Worm (Caenorhabditis elegans) whole organism, L1 larva: ENCODE results near the gene F25B5.3.

Experiments
- C04F5.9 ChIP-seq: sonication (generic microtip); optimal IDR thresholded peaks from 2 replicates; lab custom pipeline; 2016; ENCODE audit warnings: missing genetic modification characterization, missing compliant biosample characterization
- Y116A8C.19 ChIP-seq: sonication (generic microtip); optimal IDR thresholded peaks from 2 replicates; lab custom pipeline; 2016; ENCODE audit warnings: missing compliant biosample characterization, missing genetic modification characterization, borderline replicate concordance
- aha-1 ChIP-seq: fragments of 150-350 bp; optimal IDR thresholded peaks from 2 replicates; lab custom pipeline; 2014; ENCODE audit warnings: missing biosample characterization, missing genetic modification characterization
- alr-1 ChIP-seq: fragments of 200-800 bp; sonication (Bioruptor generic); optimal IDR thresholded peaks from 2 replicates; lab custom pipeline; 2018; ENCODE audit warnings: borderline replicate concordance, mild to moderate bottlenecking, missing genetic modification characterization, missing compliant biosample characterization
- ceh-63 ChIP-seq: fragments of 200-800 bp; sonication (Bioruptor generic); optimal IDR thresholded peaks from 2 replicates; lab custom pipeline; 2018; ENCODE audit warnings: mild to moderate bottlenecking, missing genetic modification characterization, missing compliant biosample characterization
- dsc-1 ChIP-seq: sonication (generic microtip); optimal IDR thresholded peaks from 2 replicates; lab custom pipeline; 2016; ENCODE audit warnings: mild to moderate bottlenecking, missing genetic modification characterization, missing compliant biosample characterization
- efl-1 ChIP-seq, 4 experiments: fragments of 150-350 bp; optimal IDR thresholded peaks in 3 of 4; peaks in 1 of 4; 1 replicate in 1 of 4; 2 replicates in 3 of 4; lab custom pipeline; 2014; ENCODE audit warnings: missing biosample characterization in 2 of 4, missing genetic modification characterization in 2 of 4, missing genetic modification reagents in 2 of 4
- efl-3 ChIP-seq: fragments of 200-800 bp; sonication (Bioruptor generic); optimal IDR thresholded peaks from 2 replicates; lab custom pipeline; 2018; ENCODE audit warnings: mild to moderate bottlenecking, missing genetic modification characterization, missing compliant biosample characterization
- elt-2 ChIP-seq: sonication (generic microtip); optimal IDR thresholded peaks from 2 replicates; lab custom pipeline; 2016; ENCODE audit warnings: missing genetic modification characterization, mild to moderate bottlenecking, inconsistent platforms, missing compliant biosample characterization, missing genetic modification reagents
- ets-5 ChIP-seq: fragments of 200-800 bp; sonication (Bioruptor generic); IDR thresholded peaks from 2 replicates; pipeline ENCODE4 v1.3.6; 2022; ENCODE audit warnings: missing genetic modification characterization, missing compliant biosample characterization
- fkh-10 ChIP-seq: sonication (generic microtip); optimal IDR thresholded peaks from 2 replicates; lab custom pipeline; 2017; ENCODE audit warnings: missing biosample characterization, missing genetic modification reagents, missing genetic modification characterization
- fkh-8 ChIP-seq: sonication (generic microtip); optimal IDR thresholded peaks from 2 replicates; lab custom pipeline; 2016; ENCODE audit warnings: mild to moderate bottlenecking, missing genetic modification characterization, missing compliant biosample characterization
- hlh-4 ChIP-seq: sonication (generic microtip); optimal IDR thresholded peaks from 2 replicates; lab custom pipeline; 2016; ENCODE audit warnings: mild to moderate bottlenecking, missing genetic modification characterization, missing compliant biosample characterization
- irx-1 ChIP-seq: sonication (generic microtip); optimal IDR thresholded peaks from 2 replicates; lab custom pipeline; 2016; ENCODE audit warnings: missing genetic modification characterization, missing compliant biosample characterization
- lin-13 ChIP-seq: fragments of 150-350 bp; optimal IDR thresholded peaks from 2 replicates; lab custom pipeline; 2014; ENCODE audit warnings: missing biosample characterization, missing genetic modification reagents, missing genetic modification characterization
- lin-14 ChIP-seq: fragments of 200-800 bp; sonication (Bioruptor generic); optimal IDR thresholded peaks from 2 replicates; lab custom pipeline; 2018; ENCODE audit warnings: mild to moderate bottlenecking, missing genetic modification characterization, moderate library complexity, missing compliant biosample characterization
- lin-35 ChIP-seq, 2 experiments: fragments of 150-350 bp; optimal IDR thresholded peaks; 2 replicates each; lab custom pipeline; 2014; ENCODE audit warnings: missing biosample characterization in 2 of 2, missing genetic modification characterization in 2 of 2, missing genetic modification reagents in 2 of 2
- lsy-2 ChIP-seq, 2 experiments: fragments of 150-350 bp; optimal IDR thresholded peaks; 2 replicates each; lab custom pipeline; 2014; ENCODE audit warnings: missing biosample characterization in 2 of 2, missing genetic modification characterization in 2 of 2
- mdl-1 ChIP-seq, 2 experiments: fragments of 150-350 bp; optimal IDR thresholded peaks; 2 replicates each; lab custom pipeline; 2014 to 2017; ENCODE audit warnings: missing biosample characterization in 2 of 2, missing genetic modification characterization in 2 of 2, inconsistent platforms in 1 of 2
- mef-2 ChIP-seq: fragments of 150-350 bp; optimal IDR thresholded peaks from 2 replicates; lab custom pipeline; 2014; ENCODE audit warnings: missing biosample characterization, missing genetic modification characterization
- nhr-19 ChIP-seq: fragments of 200-800 bp; sonication (Bioruptor generic); conservative IDR thresholded peaks from 2 replicates; pipeline ENCODE4 v1.3.6; 2022; ENCODE audit warnings: missing genetic modification characterization, missing compliant biosample characterization
- nhr-20 ChIP-seq: sonication (generic microtip); optimal IDR thresholded peaks from 2 replicates; lab custom pipeline; 2016; ENCODE audit warnings: mild to moderate bottlenecking, missing genetic modification characterization, missing compliant biosample characterization
- nhr-28 ChIP-seq: fragments of 150-350 bp; optimal IDR thresholded peaks from 2 replicates; lab custom pipeline; 2014; ENCODE audit warnings: missing biosample characterization, missing genetic modification characterization
- nhr-71 ChIP-seq: sonication (generic microtip); optimal IDR thresholded peaks from 2 replicates; lab custom pipeline; 2016; ENCODE audit warnings: mild to moderate bottlenecking, missing genetic modification characterization, moderate library complexity, missing compliant biosample characterization
- nhr-85 ChIP-seq: sonication (generic microtip); peaks from one replicate; lab custom pipeline; 2016; ENCODE audit warnings: missing genetic modification characterization, inconsistent platforms, missing compliant biosample characterization
- rnt-1 ChIP-seq: sonication (generic microtip); optimal IDR thresholded peaks from 2 replicates; lab custom pipeline; 2016; ENCODE audit warnings: mild to moderate bottlenecking, missing genetic modification characterization, moderate library complexity, missing compliant biosample characterization
- snpc-4 ChIP-seq: fragments of 150-350 bp; optimal IDR thresholded peaks from 2 replicates; lab custom pipeline; 2014; ENCODE audit warnings: missing biosample characterization, missing genetic modification characterization
- snu-23 ChIP-seq: sonication (generic microtip); optimal IDR thresholded peaks from 2 replicates; lab custom pipeline; 2016; ENCODE audit warnings: missing genetic modification characterization, missing compliant biosample characterization
- sox-4 ChIP-seq: sonication (generic microtip); optimal IDR thresholded peaks from 2 replicates; lab custom pipeline; 2016; ENCODE audit warnings: missing genetic modification characterization, missing compliant biosample characterization
- sptf-1 ChIP-seq: fragments of 150-350 bp; optimal IDR thresholded peaks from 2 replicates; lab custom pipeline; 2014; ENCODE audit warnings: missing biosample characterization, missing genetic modification characterization
- tlp-1 ChIP-seq: fragments of 150-350 bp; optimal IDR thresholded peaks from 2 replicates; lab custom pipeline; 2014; ENCODE audit warnings: missing biosample characterization, missing genetic modification characterization
- unc-30 ChIP-seq: sonication (generic microtip); optimal IDR thresholded peaks from 2 replicates; lab custom pipeline; 2017; ENCODE audit warnings: missing biosample characterization, missing genetic modification characterization
- unc-62 ChIP-seq: fragments of 150-350 bp; optimal IDR thresholded peaks from 2 replicates; lab custom pipeline; 2014; ENCODE audit warnings: missing biosample characterization, missing genetic modification reagents, missing genetic modification characterization
- xbp-1 ChIP-seq: sonication (generic microtip); optimal IDR thresholded peaks from 2 replicates; lab custom pipeline; 2016; ENCODE audit warnings: missing genetic modification characterization, missing compliant biosample characterization
- zag-1 ChIP-seq: fragments of 150-350 bp; optimal IDR thresholded peaks from 2 replicates; lab custom pipeline; 2014; ENCODE audit warnings: missing biosample characterization, missing genetic modification characterization
- ztf-11 ChIP-seq, 2 experiments: sonication (generic microtip); optimal IDR thresholded peaks; 2 replicates each; lab custom pipeline; 2016 to 2017; ENCODE audit warnings: missing genetic modification characterization in 2 of 2, missing biosample characterization in 1 of 2, missing compliant biosample characterization in 1 of 2

F25B5.3 gene

DNA sequence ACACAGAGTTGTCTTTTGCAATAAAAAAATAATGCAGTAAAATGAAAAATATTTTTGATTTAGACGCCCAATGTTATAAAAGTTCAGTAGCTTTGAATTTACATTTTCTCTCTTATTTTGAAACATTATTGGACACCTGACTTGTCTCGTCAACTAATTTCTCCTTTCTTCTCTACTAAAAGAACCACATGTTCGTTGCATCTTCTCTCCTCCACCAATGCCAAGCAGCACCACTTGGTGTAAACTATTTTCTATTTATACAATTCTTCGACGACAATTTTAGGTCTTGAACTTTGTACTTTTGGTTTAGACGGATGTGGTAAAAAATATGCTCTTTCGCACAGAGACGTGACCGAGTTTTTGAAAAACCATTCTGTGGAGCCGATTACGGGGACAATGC is 18.0 kb upstream of the F25B5.3 start:
- TF ChIP-seq nhr-85 (tag; lab: Kevin White, UChicago) (peak; percentile 26), lsy-2 (tag; optimal IDR thresholded peaks at IDR 0.05; lab: Kevin White, UChicago) (peak in 1 of 2 experiments; percentile 34), sox-4 (tag; lab: Kevin White, UChicago) (no peak), irx-1 (tag; lab: Kevin White, UChicago) (no peak), unc-62 (GFP tag; lab: Kevin White, UChicago) (no peak), lin-13 (GFP tag; lab: Kevin White, UChicago) (no peak), mef-2 (tag; lab: Kevin White, UChicago) (peak; percentile 4), rnt-1 (tag; lab: Kevin White, UChicago) (peak; percentile 50), nhr-19 (GFP tag; lab: Robert Waterston, UW) (peak; percentile 27), lin-14 (GFP tag; lab: Kevin White, UChicago) (peak; percentile 57), snu-23 (GFP tag; lab: Kevin White, UChicago) (no peak), Y116A8C.19 (tag; lab: Kevin White, UChicago) (no peak), nhr-28 (no peak), dsc-1 (tag; lab: Kevin White, UChicago) (peak; percentile 49), C04F5.9 (tag; lab: Kevin White, UChicago) (no peak), mdl-1 (tag; optimal IDR thresholded peaks at IDR 0.05; lab: Kevin White, UChicago) (no peak), nhr-20 (tag; lab: Kevin White, UChicago) (peak; percentile 49), nhr-71 (tag; lab: Kevin White, UChicago) (peak; percentile 62), alr-1 (tag; lab: Kevin White, UChicago) (no peak), efl-3 (GFP tag; lab: Kevin White, UChicago) (no peak), tlp-1 (tag; lab: Kevin White, UChicago) (no peak), elt-2 (tag; lab: Kevin White, UChicago) (no peak), efl-1 (optimal IDR thresholded peaks at IDR 0.05; lab: Kevin White, UChicago) (no peak), efl-1 (GFP tag; optimal IDR thresholded peaks at IDR 0.05 in 1 of 2; lab: Kevin White, UChicago) (no peak), unc-30 (tag; lab: Kevin White, UChicago) (no peak), hlh-4 (tag; lab: Kevin White, UChicago) (no peak)

- TF ChIP-seq ets-5 (GFP tag; lab: Robert Waterston, UW) (no peak), lsy-2 (tag; optimal IDR thresholded peaks at IDR 0.05; lab: Kevin White, UChicago) (peak in 1 of 2 experiments; percentile 5), dsc-1 (tag; lab: Kevin White, UChicago) (peak; percentile 37), nhr-71 (tag; lab: Kevin White, UChicago) (peak; percentile 51), fkh-8 (tag; lab: Kevin White, UChicago) (no peak), fkh-10 (no peak), nhr-20 (tag; lab: Kevin White, UChicago) (peak; percentile 24), xbp-1 (tag; lab: Kevin White, UChicago) (no peak), nhr-19 (GFP tag; lab: Robert Waterston, UW) (peak; percentile 17; the same call in 1 of the 2 replicates), C04F5.9 (tag; lab: Kevin White, UChicago) (no peak), efl-1 (optimal IDR thresholded peaks at IDR 0.05; lab: Kevin White, UChicago) (peak in 1 of 2 experiments; percentile 3), efl-1 (GFP tag; optimal IDR thresholded peaks at IDR 0.05 in 1 of 2; lab: Kevin White, UChicago) (no peak), lin-14 (GFP tag; lab: Kevin White, UChicago) (peak; percentile 28), rnt-1 (tag; lab: Kevin White, UChicago) (peak; percentile 55), snu-23 (GFP tag; lab: Kevin White, UChicago) (peak; percentile 17), Y116A8C.19 (tag; lab: Kevin White, UChicago) (no peak), snpc-4 (tag; lab: Kevin White, UChicago) (no peak), aha-1 (tag; lab: Kevin White, UChicago) (no peak)
- TF ChIP-seq, all 84 proteins: peak for 9
These were observed 17.2 kb upstream of the F25B5.3 start, which contains the start of gene EGAP1.5 for ce11 chrIII:5931433-5931994. TSS of gene EGAP1.5 (plus strand) at chrIII:5931721.

ce11 chrIII:5932853-5933252 is 15.8 kb upstream of the F25B5.3 start, which contains the start of gene zmp-1:
TSS of gene zmp-1 (minus strand) at chrIII:5932953.
- TF ChIP-seq zag-1 (tag; lab: Kevin White, UChicago): no peak
- TF ChIP-seq lin-35 (GFP tag; optimal IDR thresholded peaks at IDR 0.05; lab: Kevin White, UChicago): no peak
- no peak for TF ChIP-seq lin-14 (GFP tag; lab: Kevin White, UChicago)
- no peak for TF ChIP-seq ceh-63 (GFP tag; lab: Kevin White, UChicago)
- no peak for TF ChIP-seq sptf-1 (tag; lab: Kevin White, UChicago)
- no peak for TF ChIP-seq ztf-11 (tag; optimal IDR thresholded peaks at IDR 0.05; lab: Kevin White, UChicago)
